Fruit fly (Drosophila melanogaster) whole organism, pupa: ENCODE data around the gene spg.
A peak's percentile ranks its signal among the peaks of the same experiment; 100 is the strongest.

Experiments
- CG10348 ChIP-seq: fragments of 200-800 bp; sonication (Bioruptor generic); IDR thresholded peaks from 2 replicates; pipeline ENCODE4 v1.3.6; 2022; ENCODE audit warnings: missing biosample characterization, missing genetic modification characterization
- CG12605 ChIP-seq: fragments of 200-800 bp; sonication (Bioruptor generic); IDR thresholded peaks from 2 replicates; pipeline ENCODE4 v1.3.6; 2022; ENCODE audit warnings: missing biosample characterization, missing genetic modification characterization
- CG13204 ChIP-seq: fragments of 200-800 bp; sonication (Bioruptor generic); optimal IDR thresholded peaks from 2 replicates; lab custom pipeline; 2018; ENCODE audit warnings: missing biosample characterization, mild to moderate bottlenecking, missing genetic modification characterization, moderate library complexity
- CG14655 ChIP-seq: fragments of 200-800 bp; sonication (Bioruptor generic); optimal IDR thresholded peaks from 3 replicates; lab custom pipeline; 2017; ENCODE audit warnings: mild to moderate bottlenecking, missing biosample characterization, missing genetic modification reagents, missing genetic modification characterization
- CG15710 ChIP-seq: fragments of 200-800 bp; sonication (Bioruptor generic); optimal IDR thresholded peaks from 2 replicates; lab custom pipeline; 2018; ENCODE audit warnings: missing biosample characterization, mild to moderate bottlenecking, missing genetic modification characterization, moderate library complexity
- CG17806 ChIP-seq: fragments of 200-800 bp; sonication (Bioruptor generic); optimal IDR thresholded peaks from 2 replicates; lab custom pipeline; 2018; ENCODE audit warnings: missing biosample characterization, mild to moderate bottlenecking, missing genetic modification characterization, moderate library complexity
- CG32121 ChIP-seq: fragments of 200-800 bp; sonication (Bioruptor generic); IDR thresholded peaks from 2 replicates; pipeline ENCODE4 v1.3.6; 2022; ENCODE audit warnings: missing biosample characterization, missing genetic modification characterization
- CG34367 ChIP-seq: fragments of 200-800 bp; sonication (Bioruptor generic); optimal IDR thresholded peaks from 2 replicates; lab custom pipeline; 2018; ENCODE audit warnings: missing biosample characterization, mild to moderate bottlenecking, missing genetic modification characterization
- CG4496 ChIP-seq: fragments of 200-800 bp; sonication (Bioruptor generic); IDR thresholded peaks from 3 replicates; pipeline ENCODE4 v1.3.6; 2022; ENCODE audit warnings: missing biosample characterization, missing genetic modification characterization
- CG8159 ChIP-seq: fragments of 200-800 bp; sonication (Bioruptor generic); optimal IDR thresholded peaks from 3 replicates; lab custom pipeline; 2018; ENCODE audit warnings: missing biosample characterization, mild to moderate bottlenecking, missing genetic modification characterization, moderate library complexity
- CG8301 ChIP-seq: fragments of 200-800 bp; sonication (Bioruptor generic); optimal IDR thresholded peaks from 2 replicates; lab custom pipeline; 2018; ENCODE audit warnings: missing biosample characterization, mild to moderate bottlenecking, missing genetic modification characterization
- CG9948 ChIP-seq: fragments of 200-800 bp; sonication (Bioruptor generic); optimal IDR thresholded peaks from 2 replicates; lab custom pipeline; 2018; ENCODE audit warnings: missing biosample characterization, mild to moderate bottlenecking, missing genetic modification characterization, moderate library complexity
- D1 ChIP-seq: fragments of 200-800 bp; sonication (Bioruptor generic); optimal IDR thresholded peaks from 2 replicates; lab custom pipeline; 2018; ENCODE audit warnings: missing biosample characterization, mild to moderate bottlenecking, missing genetic modification characterization, moderate library complexity
- EcR ChIP-seq: fragments of 200-800 bp; sonication (Bioruptor generic); optimal IDR thresholded peaks from 3 replicates; lab custom pipeline; 2019; ENCODE audit warnings: missing biosample characterization, missing genetic modification characterization, mild to moderate bottlenecking, moderate library complexity, missing genetic modification reagents
- Ets98B ChIP-seq: fragments of 200-800 bp; sonication (Bioruptor generic); IDR thresholded peaks from 2 replicates; pipeline ENCODE4 v1.3.6; 2022; ENCODE audit warnings: missing biosample characterization, missing genetic modification characterization
- Pif1A ChIP-seq: fragments of 200-800 bp; sonication (Bioruptor generic); optimal IDR thresholded peaks from 3 replicates; lab custom pipeline; 2016; ENCODE audit warnings: missing biosample characterization, missing genetic modification characterization
- Pif1B ChIP-seq: fragments of 200-800 bp; sonication (Bioruptor generic); optimal IDR thresholded peaks from 3 replicates; lab custom pipeline; 2016; ENCODE audit warnings: missing biosample characterization, missing genetic modification characterization
- Snoo ChIP-seq: fragments of 200-800 bp; sonication (Bioruptor generic); optimal IDR thresholded peaks from 3 replicates; lab custom pipeline; 2017; ENCODE audit warnings: missing biosample characterization, mild to moderate bottlenecking, missing genetic modification characterization, inconsistent platforms
- fd96Ca ChIP-seq: fragments of 200-800 bp; sonication (Bioruptor generic); IDR thresholded peaks from 3 replicates; pipeline ENCODE4 v1.3.6; 2022; ENCODE audit warnings: missing biosample characterization, missing genetic modification characterization
- gl ChIP-seq: fragments of 200-800 bp; sonication (Bioruptor generic); optimal IDR thresholded peaks from 2 replicates; lab custom pipeline; 2018; ENCODE audit warnings: missing biosample characterization, mild to moderate bottlenecking, missing genetic modification characterization
- rn ChIP-seq: fragments of 200-800 bp; sonication (Bioruptor generic); IDR thresholded peaks from 2 replicates; pipeline ENCODE4 v1.3.6; 2022; ENCODE audit warnings: missing biosample characterization, missing genetic modification characterization

Gene spg

DNA sequence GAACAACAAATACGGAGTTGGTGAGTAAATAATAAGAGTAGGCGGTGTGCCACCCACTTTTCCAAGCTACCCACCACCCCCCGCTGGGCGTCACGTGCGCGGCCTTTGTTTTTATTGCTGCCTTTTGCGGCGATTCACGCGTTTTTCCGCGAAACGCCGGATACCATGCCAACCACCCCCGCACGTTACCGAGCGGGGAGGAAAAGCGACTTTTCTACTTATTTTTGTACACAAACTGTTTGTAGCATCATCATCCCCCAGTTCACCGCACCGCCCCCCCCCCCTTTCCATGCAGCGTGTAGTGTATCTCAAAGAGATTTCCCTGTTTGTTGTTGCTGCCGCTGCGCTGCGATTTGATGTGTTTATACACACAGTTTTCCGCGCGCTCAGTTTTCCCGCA lies 911 bp downstream of the spg start:
- TF ChIP-seq CG12605 = no peak
- TF ChIP-seq gl (tag; lab: Kevin White, UChicago) = no peak
- no peak for TF ChIP-seq CG9948 (tag; lab: Kevin White, UChicago)
- TF ChIP-seq CG34367 = no peak
- TF ChIP-seq CG13204 = no peak
- no peak for TF ChIP-seq CG10348
- TF ChIP-seq Pif1A (GFP tag; lab: Kevin White, UChicago) = no peak
- no peak for TF ChIP-seq Snoo (tag; lab: Kevin White, UChicago)
- TF ChIP-seq fd96Ca (GFP tag; lab: Robert Waterston, UW) = no peak
- no peak for TF ChIP-seq CG17806 (tag; lab: Kevin White, UChicago)
- no peak for TF ChIP-seq CG32121 (GFP tag; lab: Robert Waterston, UW)
- TF ChIP-seq Pif1B (GFP tag; lab: Kevin White, UChicago) = no peak
- TF ChIP-seq D1 = no peak
- TF ChIP-seq CG14655 = no peak
- TF ChIP-seq CG8159 = no peak
- TF ChIP-seq CG4496 (GFP tag; lab: Robert Waterston, UW) = no peak
- TF ChIP-seq EcR (GFP tag; lab: Kevin White, UChicago) = no peak
- TF ChIP-seq, all 21 proteins: peak for 0

DNA sequence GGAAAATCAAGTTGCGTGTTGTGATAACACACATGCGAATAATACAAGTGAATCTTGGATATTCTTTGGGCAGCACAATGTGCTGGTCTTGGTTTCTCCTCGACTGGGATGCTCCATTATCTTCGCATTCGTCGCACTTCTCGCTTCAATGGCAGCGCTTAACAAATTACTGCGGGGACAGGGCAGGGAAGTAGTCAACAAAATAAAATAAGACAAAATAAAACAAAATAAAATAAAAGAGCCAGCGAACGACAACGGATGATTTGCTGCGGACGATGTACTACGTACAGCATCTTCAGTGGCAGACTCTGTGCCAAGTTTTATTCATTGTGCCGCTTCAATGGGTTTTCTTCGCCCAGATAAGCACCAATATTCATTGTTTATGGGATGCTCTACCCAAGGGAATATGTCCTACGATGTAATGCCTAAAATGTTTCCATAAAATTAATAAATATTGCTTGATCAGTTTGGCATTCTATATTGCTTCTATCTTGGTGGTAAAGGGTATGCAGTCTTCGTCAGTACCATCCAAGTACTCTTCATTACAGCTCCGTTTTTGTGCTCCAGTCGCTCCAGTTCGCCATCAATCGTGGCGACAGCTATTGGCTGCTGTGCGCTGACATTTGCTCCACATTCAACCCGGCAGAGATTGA lies 1.9 kb downstream of the spg start:
- TF ChIP-seq CG34367 (peak; percentile 73), CG8159 (peak; percentile 85), fd96Ca (GFP tag; lab: Robert Waterston, UW) (peak; percentile 78), gl (tag; lab: Kevin White, UChicago) (peak; percentile 94), Pif1B (GFP tag; lab: Kevin White, UChicago) (peak; percentile 74), CG17806 (tag; lab: Kevin White, UChicago) (peak; percentile 77), CG13204 (peak; percentile 80), CG4496 (GFP tag; lab: Robert Waterston, UW) (peak; percentile 77; the same call in 2 of the 3 replicates), Ets98B (GFP tag; lab: Robert Waterston, UW) (peak; percentile 38; the same call in 1 of the 2 replicates), CG14655 (peak; percentile 77), CG10348 (peak; percentile 41; the same call in 1 of the 2 replicates), rn (GFP tag; lab: Robert Waterston, UW) (peak; percentile 29; the same call in 1 of the 2 replicates), Snoo (tag; lab: Kevin White, UChicago) (peak; percentile 21), EcR (GFP tag; lab: Kevin White, UChicago) (peak; percentile 64), CG12605 (peak; percentile 75), CG32121 (GFP tag; lab: Robert Waterston, UW) (no peak; the same call in 1 of the 2 replicates), CG15710 (peak; percentile 76), D1 (peak; percentile 15), CG8301 (peak; percentile 73), CG9948 (tag; lab: Kevin White, UChicago) (peak; percentile 68), Pif1A (GFP tag; lab: Kevin White, UChicago) (peak; percentile 65)

DNA sequence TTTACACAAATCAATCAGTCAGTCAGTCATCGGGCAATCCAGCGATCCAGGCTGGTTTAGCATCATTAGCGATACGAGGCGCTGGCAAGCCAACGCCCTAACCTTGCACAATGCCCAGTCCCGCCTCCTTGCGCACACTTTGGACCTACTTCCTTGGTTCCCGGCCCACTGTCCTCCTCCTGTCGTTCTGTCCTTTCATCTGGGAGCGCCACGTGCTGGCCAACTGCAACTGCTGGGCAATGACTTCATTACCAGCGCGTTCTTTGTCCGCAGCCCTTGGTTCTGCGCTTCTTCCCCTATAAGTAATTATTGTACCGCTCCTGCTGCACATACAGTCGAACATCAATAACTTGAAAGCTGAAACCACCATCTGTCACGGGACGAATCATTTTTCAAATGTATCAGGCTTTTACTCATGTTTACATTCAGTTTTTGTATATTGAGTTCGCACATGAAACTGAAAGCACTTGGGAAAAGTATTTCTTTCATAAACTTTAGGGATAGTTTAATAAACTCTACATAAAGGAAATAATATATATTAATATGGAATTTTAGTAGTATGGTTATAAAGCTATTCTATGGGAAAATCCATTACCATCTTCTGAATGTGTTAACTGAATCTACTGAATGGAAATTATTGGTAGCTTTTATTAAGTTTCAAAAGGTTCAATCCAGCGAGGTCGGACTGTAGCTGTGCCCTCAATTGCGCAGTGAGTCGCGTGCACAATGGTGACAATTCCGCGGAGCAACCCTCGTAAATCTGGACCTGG lies 2.7 kb downstream of the spg start:
- peak; percentile 27 for TF ChIP-seq CG34367
- no peak for TF ChIP-seq CG13204
- TF ChIP-seq CG14655 = peak; percentile 53
- TF ChIP-seq CG17806 (tag; lab: Kevin White, UChicago) = peak; percentile 53
- peak; percentile 49 for TF ChIP-seq CG9948 (tag; lab: Kevin White, UChicago)
- TF ChIP-seq Pif1A (GFP tag; lab: Kevin White, UChicago) = peak; percentile 18
- TF ChIP-seq Pif1B (GFP tag; lab: Kevin White, UChicago) = peak; percentile 14
- peak; percentile 41 for TF ChIP-seq Snoo (tag; lab: Kevin White, UChicago)
- TF ChIP-seq EcR (GFP tag; lab: Kevin White, UChicago) = peak; percentile 88
- TF ChIP-seq gl (tag; lab: Kevin White, UChicago) = no peak
- TF ChIP-seq CG15710 = peak; percentile 66
- TF ChIP-seq Ets98B (GFP tag; lab: Robert Waterston, UW) = no peak
- TF ChIP-seq CG8159 = peak; percentile 80
- no peak for TF ChIP-seq rn (GFP tag; lab: Robert Waterston, UW)
- no peak for TF ChIP-seq CG32121 (GFP tag; lab: Robert Waterston, UW)
- no peak for TF ChIP-seq CG4496 (GFP tag; lab: Robert Waterston, UW)
- no peak for TF ChIP-seq CG10348
- TF ChIP-seq fd96Ca (GFP tag; lab: Robert Waterston, UW) = no peak
- TF ChIP-seq D1 = peak; percentile 14
- TF ChIP-seq CG12605 = no peak
- peak; percentile 11 for TF ChIP-seq CG8301

DNA sequence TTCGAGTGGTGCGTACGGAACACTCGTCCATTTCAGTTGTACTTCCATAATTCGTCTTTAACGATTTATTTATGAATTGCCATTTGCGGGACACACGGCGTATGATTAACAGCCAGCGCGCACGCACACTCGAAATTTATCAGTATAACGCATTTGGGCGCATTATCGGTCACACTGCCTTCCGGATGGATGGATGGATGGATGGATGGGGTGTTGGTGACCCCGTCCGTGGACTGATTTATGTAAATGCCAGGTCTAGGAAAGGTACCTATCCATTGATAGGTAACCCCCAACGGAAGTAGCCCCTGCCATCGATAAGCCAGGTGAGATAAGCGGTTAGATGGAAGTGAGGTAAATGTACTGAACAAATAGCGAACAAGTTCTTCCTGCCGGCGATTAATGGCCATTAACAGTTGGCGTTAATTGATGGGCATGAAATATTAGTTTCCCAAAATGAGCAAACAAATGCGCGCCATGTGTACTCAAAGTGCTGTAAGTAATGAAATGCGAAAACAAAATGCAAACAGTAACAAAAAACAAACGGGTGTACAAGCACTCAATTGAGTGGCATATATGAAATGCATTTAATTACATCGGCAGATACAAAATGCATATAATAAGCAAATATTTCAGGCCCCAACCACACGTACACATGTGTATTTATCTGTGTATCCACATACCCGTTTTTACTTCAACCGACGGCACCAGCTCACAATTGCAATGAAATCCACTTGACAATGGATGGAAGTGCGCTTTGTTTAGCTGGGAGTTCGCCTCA lies 3.8 kb downstream of the spg start:
- TF ChIP-seq CG8301 = no peak
- TF ChIP-seq EcR (GFP tag; lab: Kevin White, UChicago) = no peak
- TF ChIP-seq, all 21 proteins: peak for 0

DNA sequence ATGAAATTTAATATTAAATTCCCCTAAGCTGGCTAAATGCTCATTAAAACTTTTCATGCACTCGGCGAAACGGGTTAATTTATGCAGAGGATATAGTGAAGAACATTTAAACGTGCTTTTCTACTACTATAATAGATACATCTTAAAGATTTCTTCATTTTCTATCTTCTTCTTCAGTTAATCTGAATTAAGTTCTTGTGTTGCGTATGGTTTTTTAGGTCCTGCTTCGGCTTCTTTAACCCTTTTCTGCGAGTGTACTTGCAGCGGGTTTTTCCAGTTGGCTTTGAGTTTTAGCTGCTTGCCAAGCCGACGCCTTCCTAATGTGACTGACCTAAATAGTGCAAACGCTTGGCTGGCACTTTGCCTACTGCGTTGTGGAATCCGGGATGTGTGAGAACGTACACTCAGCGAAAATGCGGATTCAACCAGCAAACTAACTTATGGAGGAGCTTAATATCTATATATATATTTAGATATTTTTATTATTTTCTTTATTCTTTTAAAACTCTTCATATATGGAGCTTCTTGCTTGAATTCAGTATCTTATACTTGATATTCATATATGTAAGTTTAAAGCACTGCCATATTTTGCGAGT lies 5.7 kb downstream of the spg start:
- TF ChIP-seq CG14655 (peak; percentile 50), Ets98B (GFP tag; lab: Robert Waterston, UW) (peak; percentile 82), fd96Ca (GFP tag; lab: Robert Waterston, UW) (peak; percentile 85), D1 (no peak), CG8159 (peak; percentile 34), Pif1A (GFP tag; lab: Kevin White, UChicago) (peak; percentile 44), CG8301 (peak; percentile 53), CG12605 (peak; percentile 30; the same call in 1 of the 2 replicates), rn (GFP tag; lab: Robert Waterston, UW) (peak; percentile 54), Pif1B (GFP tag; lab: Kevin White, UChicago) (peak; percentile 8), CG32121 (GFP tag; lab: Robert Waterston, UW) (peak; percentile 76), CG34367 (no peak), CG10348 (no peak), CG13204 (no peak), CG15710 (peak; percentile 34), CG4496 (GFP tag; lab: Robert Waterston, UW) (peak; percentile 86)
